Worm (Caenorhabditis elegans) whole organism, young adult: ENCODE results near the gene T05C12.15.

Experiments
- B0019.2 ChIP-seq: fragments of 200-800 bp; sonication (Bioruptor generic); conservative IDR thresholded peaks from 2 replicates; pipeline ENCODE4 v1.3.6; 2022; ENCODE audit warnings: missing genetic modification reagents, missing genetic modification characterization, missing compliant biosample characterization
- C17E4.6 ChIP-seq: fragments of 200-800 bp; sonication (Bioruptor generic); IDR thresholded peaks from 2 replicates; pipeline ENCODE4 v1.3.6; 2022; ENCODE audit warnings: missing genetic modification reagents, missing genetic modification characterization, missing compliant biosample characterization
- F37B4.10 ChIP-seq: fragments of 200-800 bp; sonication (Bioruptor generic); IDR thresholded peaks from 2 replicates; pipeline ENCODE4 v1.3.6; 2022; ENCODE audit warnings: missing genetic modification characterization, missing compliant biosample characterization
- F39B2.1 ChIP-seq: fragments of 200-800 bp; sonication (Bioruptor generic); IDR thresholded peaks from 2 replicates; pipeline ENCODE4 v1.3.6; 2022; ENCODE audit warnings: missing genetic modification reagents, missing genetic modification characterization, missing compliant biosample characterization
- F57C9.4 ChIP-seq: sonication (generic microtip); optimal IDR thresholded peaks from 2 replicates; lab custom pipeline; 2017; ENCODE audit warnings: mild to moderate bottlenecking, missing genetic modification characterization, missing compliant biosample characterization
- K11D2.4 ChIP-seq: fragments of 200-800 bp; sonication (Bioruptor generic); IDR thresholded peaks from 2 replicates; pipeline ENCODE4 v1.3.6; 2022; ENCODE audit warnings: missing genetic modification reagents, missing genetic modification characterization, missing compliant biosample characterization
- K12H6.12 ChIP-seq: fragments of 200-800 bp; sonication (Bioruptor generic); optimal IDR thresholded peaks from 2 replicates; lab custom pipeline; 2018; ENCODE audit warnings: mild to moderate bottlenecking, missing genetic modification characterization, missing compliant biosample characterization
- T07F8.4 ChIP-seq: sonication (generic microtip); optimal IDR thresholded peaks from 2 replicates; lab custom pipeline; 2016; ENCODE audit warnings: mild to moderate bottlenecking, missing genetic modification characterization, moderate library complexity, missing compliant biosample characterization
- Y53G8AR.9 ChIP-seq: fragments of 200-800 bp; sonication (Bioruptor generic); conservative IDR thresholded peaks from 2 replicates; pipeline ENCODE4 v1.3.6; 2022; ENCODE audit warnings: missing genetic modification reagents, missing genetic modification characterization, missing compliant biosample characterization
- Y56A3A.18 ChIP-seq: fragments of 200-800 bp; sonication (Bioruptor generic); IDR thresholded peaks from 2 replicates; pipeline ENCODE4 v1.3.6; 2022; ENCODE audit warnings: missing genetic modification reagents, missing genetic modification characterization, missing compliant biosample characterization
- Y67H2A.10 ChIP-seq: fragments of 200-800 bp; sonication (Bioruptor generic); conservative IDR thresholded peaks from 2 replicates; pipeline ENCODE4 v1.3.6; 2022; ENCODE audit warnings: missing genetic modification reagents, missing genetic modification characterization, missing compliant biosample characterization
- Y95B8A.8 ChIP-seq: fragments of 200-800 bp; sonication (Bioruptor generic); IDR thresholded peaks from 2 replicates; pipeline ENCODE4 v1.3.6; 2022; ENCODE audit warnings: missing genetic modification reagents, missing genetic modification characterization, missing compliant biosample characterization
- ZK185.1 ChIP-seq: sonication (generic microtip); optimal IDR thresholded peaks from 2 replicates; lab custom pipeline; 2016; ENCODE audit warnings: mild to moderate bottlenecking, missing genetic modification characterization, missing compliant biosample characterization; ENCODE audit not compliant: poor library complexity, severe bottlenecking
- athp-1 ChIP-seq: sonication (generic microtip); optimal IDR thresholded peaks from 2 replicates; lab custom pipeline; 2017; ENCODE audit warnings: mild to moderate bottlenecking, missing genetic modification characterization, missing compliant biosample characterization
- attf-5 ChIP-seq: fragments of 200-800 bp; sonication (Bioruptor generic); optimal IDR thresholded peaks from 2 replicates; lab custom pipeline; 2018; ENCODE audit warnings: mild to moderate bottlenecking, missing genetic modification characterization, missing compliant biosample characterization
- attf-6 ChIP-seq: fragments of 200-800 bp; sonication (Bioruptor generic); IDR thresholded peaks from 2 replicates; pipeline ENCODE4 v1.3.6; 2022; ENCODE audit warnings: missing genetic modification reagents, missing genetic modification characterization, missing compliant biosample characterization
- bed-2 ChIP-seq: fragments of 200-800 bp; sonication (Bioruptor generic); IDR thresholded peaks from 2 replicates; pipeline ENCODE4 v1.3.6; 2022; ENCODE audit warnings: missing genetic modification reagents, missing genetic modification characterization, missing compliant biosample characterization
- ccch-3 ChIP-seq: fragments of 200-800 bp; sonication (Bioruptor generic); optimal IDR thresholded peaks from 2 replicates; lab custom pipeline; 2018; ENCODE audit warnings: mild to moderate bottlenecking, missing genetic modification characterization, missing compliant biosample characterization
- cebp-1 ChIP-seq, 2 experiments: fragments of 200-800 bp in 1 of 2; sonication (Bioruptor generic) in 1 of 2; sonication (generic microtip) in 1 of 2; IDR thresholded peaks in 1 of 2; optimal IDR thresholded peaks in 1 of 2; 2 replicates each; pipeline versions ENCODE4 v1.3.6 to Lab custom; 2017 to 2022; ENCODE audit warnings: missing compliant biosample characterization in 2 of 2, missing genetic modification characterization in 2 of 2, mild to moderate bottlenecking in 1 of 2, missing genetic modification reagents in 1 of 2, moderate library complexity in 1 of 2
- ceh-27 ChIP-seq: fragments of 200-800 bp; sonication (Bioruptor generic); optimal IDR thresholded peaks from 2 replicates; lab custom pipeline; 2018; ENCODE audit warnings: mild to moderate bottlenecking, missing genetic modification characterization, moderate library complexity, missing compliant biosample characterization
- chd-7 ChIP-seq: sonication (generic microtip); optimal IDR thresholded peaks from 2 replicates; lab custom pipeline; 2016; ENCODE audit warnings: mild to moderate bottlenecking, missing genetic modification characterization, moderate library complexity, missing compliant biosample characterization
- dox-1 ChIP-seq: fragments of 200-800 bp; sonication (Bioruptor generic); IDR thresholded peaks from 2 replicates; pipeline ENCODE4 v1.3.6; 2022; ENCODE audit warnings: missing genetic modification reagents, missing genetic modification characterization, missing compliant biosample characterization
- dpff-1 ChIP-seq: sonication (generic microtip); optimal IDR thresholded peaks from 2 replicates; lab custom pipeline; 2017; ENCODE audit warnings: mild to moderate bottlenecking, missing genetic modification characterization, missing compliant biosample characterization
- egl-44 ChIP-seq: fragments of 200-800 bp; sonication (Bioruptor generic); IDR thresholded peaks from 2 replicates; pipeline ENCODE4 v1.3.6; 2022; ENCODE audit warnings: missing genetic modification reagents, missing genetic modification characterization, missing compliant biosample characterization
- ekl-4 ChIP-seq: fragments of 200-800 bp; sonication (Bioruptor generic); IDR thresholded peaks from 2 replicates; pipeline ENCODE4 v1.3.6; 2022; ENCODE audit warnings: missing genetic modification reagents, missing genetic modification characterization, missing compliant biosample characterization
- ets-4 ChIP-seq: fragments of 200-800 bp; sonication (Bioruptor generic); optimal IDR thresholded peaks from 2 replicates; lab custom pipeline; 2018; ENCODE audit warnings: mild to moderate bottlenecking, missing genetic modification characterization, missing compliant biosample characterization
- fkh-3 ChIP-seq: sonication (generic microtip); optimal IDR thresholded peaks from 2 replicates; lab custom pipeline; 2016; ENCODE audit warnings: mild to moderate bottlenecking, missing genetic modification characterization, missing compliant biosample characterization
- gei-17 ChIP-seq: fragments of 200-800 bp; sonication (Bioruptor generic); optimal IDR thresholded peaks from 2 replicates; lab custom pipeline; 2018; ENCODE audit warnings: mild to moderate bottlenecking, missing genetic modification characterization, missing compliant biosample characterization
- him-1 ChIP-seq: sonication (generic microtip); optimal IDR thresholded peaks from 2 replicates; lab custom pipeline; 2016; ENCODE audit warnings: missing genotype, missing genetic modification reagents, missing genetic modification characterization, missing compliant biosample characterization
- hrde-1 ChIP-seq: sonication (generic microtip); optimal IDR thresholded peaks from 2 replicates; lab custom pipeline; 2016; ENCODE audit warnings: missing genetic modification characterization, mild to moderate bottlenecking, missing compliant biosample characterization, moderate library complexity, missing genotype, missing genetic modification reagents, borderline replicate concordance
- let-526 ChIP-seq: fragments of 200-800 bp; sonication (Bioruptor generic); IDR thresholded peaks from 2 replicates; pipeline ENCODE4 v1.3.6; 2022; ENCODE audit warnings: missing genetic modification reagents, missing genetic modification characterization, missing compliant biosample characterization
- lin-35 ChIP-seq, 3 experiments: fragments of 150-350 bp in 2 of 3; sonication (generic microtip) in 1 of 3; optimal IDR thresholded peaks; 2 replicates each; lab custom pipeline; 2014 to 2018; ENCODE audit warnings: missing biosample characterization in 3 of 3, missing genetic modification characterization in 3 of 3, missing genetic modification reagents in 3 of 3
- nhr-120 ChIP-seq: fragments of 200-800 bp; sonication (Bioruptor generic); IDR thresholded peaks from 2 replicates; pipeline ENCODE4 v1.3.6; 2022; ENCODE audit warnings: missing genetic modification characterization, missing compliant biosample characterization
- nhr-179 ChIP-seq: sonication (generic microtip); optimal IDR thresholded peaks from 2 replicates; lab custom pipeline; 2016; ENCODE audit warnings: mild to moderate bottlenecking, missing genetic modification characterization, missing compliant biosample characterization
- nhr-80 ChIP-seq: sonication (generic microtip); optimal IDR thresholded peaks from 2 replicates; lab custom pipeline; 2016; ENCODE audit warnings: missing genetic modification characterization, missing compliant biosample characterization
- pbrm-1 ChIP-seq: fragments of 200-800 bp; sonication (Bioruptor generic); IDR thresholded peaks from 2 replicates; pipeline ENCODE4 v1.3.6; 2022; ENCODE audit warnings: missing genetic modification reagents, missing genetic modification characterization, missing compliant biosample characterization
- pha-4 ChIP-seq: fragments of 150-350 bp; sonication (generic microtip); optimal IDR thresholded peaks from 2 replicates; lab custom pipeline; 2014; ENCODE audit warnings: missing biosample characterization, missing genetic modification reagents, missing genetic modification characterization
- snpc-1.3 ChIP-seq: sonication (generic microtip); optimal IDR thresholded peaks from 2 replicates; lab custom pipeline; 2017; ENCODE audit warnings: missing genetic modification characterization, mild to moderate bottlenecking, missing compliant biosample characterization, antibody characterized with exemption, moderate library complexity, missing genotype, missing genetic modification reagents; ENCODE audit not compliant: insufficient read depth
- snpc-3.4 ChIP-seq: sonication (generic microtip); optimal IDR thresholded peaks from 2 replicates; lab custom pipeline; 2017; ENCODE audit warnings: missing genetic modification characterization, mild to moderate bottlenecking, missing compliant biosample characterization, antibody characterized with exemption, moderate library complexity, missing genotype, missing genetic modification reagents
- unc-130 ChIP-seq: sonication (generic microtip); optimal IDR thresholded peaks from 2 replicates; lab custom pipeline; 2016; ENCODE audit warnings: missing genetic modification reagents, missing genetic modification characterization, missing compliant biosample characterization
- ztf-26 ChIP-seq: sonication (generic microtip); optimal IDR thresholded peaks from 2 replicates; lab custom pipeline; 2017; ENCODE audit warnings: missing genetic modification characterization, missing compliant biosample characterization
- ztf-6 ChIP-seq: fragments of 200-800 bp; sonication (Bioruptor generic); IDR thresholded peaks from 2 replicates; pipeline ENCODE4 v1.3.6; 2022; ENCODE audit warnings: missing genetic modification reagents, missing genetic modification characterization, missing compliant biosample characterization

The T05C12.15 gene

ce11 chrII:8180281-8180680 is 10.9 kb downstream of the T05C12.15 start, which contains the start of gene T05C12.4:
Gene T05C12.4 (minus strand): TSS chrII:8180381.
- no peak for TF ChIP-seq attf-5 (GFP tag; lab: Kevin White, UChicago)
- no peak for TF ChIP-seq pha-4 (tag; lab: Kevin White, UChicago)
- TF ChIP-seq lin-35 (GFP tag; optimal IDR thresholded peaks at IDR 0.05; lab: Kevin White, UChicago) = no peak
- no peak for TF ChIP-seq ceh-27 (GFP tag; lab: Kevin White, UChicago)

DNA sequence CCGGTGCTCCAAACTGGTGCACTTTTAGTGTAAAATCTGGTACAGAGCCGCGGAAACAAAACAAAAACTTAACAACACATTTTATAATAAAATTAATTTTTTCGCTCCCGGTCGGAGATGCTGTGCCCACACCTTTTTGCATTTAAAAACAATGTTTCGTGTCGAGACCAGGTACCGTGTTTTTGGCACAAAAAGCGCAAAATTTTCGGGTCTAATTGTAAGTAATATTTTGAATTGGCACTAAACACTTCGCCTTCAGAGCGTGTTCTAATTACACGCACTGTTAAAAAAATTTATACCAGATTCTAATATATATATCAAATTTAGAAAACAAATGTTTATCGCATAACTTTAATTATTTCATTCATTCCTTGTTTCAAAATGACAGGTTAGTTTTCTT is 12.1 kb downstream of the T05C12.15 start, which contains the start of gene dylt-3:
TSS of gene dylt-3 (plus strand) at position 301 of the 400 bp plus-strand sequence.
- TF ChIP-seq Y95B8A.8 (GFP tag; lab: Robert Waterston, UW) = no peak
- TF ChIP-seq fkh-3 = no peak
- TF ChIP-seq nhr-179 (tag; lab: Kevin White, UChicago) = no peak
- no peak for TF ChIP-seq nhr-120
- TF ChIP-seq K12H6.12 (tag; lab: Kevin White, UChicago) = no peak
- no peak for TF ChIP-seq dpff-1

DNA sequence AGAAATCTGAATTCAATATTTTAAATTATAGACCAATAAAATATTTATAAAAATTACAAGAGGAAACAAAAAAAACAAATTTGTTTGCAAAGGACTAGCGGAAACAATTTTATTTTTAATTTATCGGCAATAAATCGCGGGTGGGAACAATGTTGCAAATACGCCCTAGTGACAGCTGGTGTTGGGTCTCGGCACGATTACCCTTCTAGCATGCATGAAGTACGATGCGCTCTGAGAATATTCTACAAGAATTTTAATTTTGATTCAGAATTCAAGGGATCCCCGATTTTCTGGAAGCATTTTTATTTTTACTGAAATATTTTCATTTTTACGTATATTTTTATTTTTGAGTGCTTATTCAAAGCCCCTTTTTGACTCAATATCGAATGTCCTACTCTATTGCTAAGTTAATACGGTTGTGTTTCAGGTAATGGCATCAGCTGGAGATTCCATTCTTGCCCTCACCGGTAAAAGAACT is 15.7 kb downstream of the T05C12.15 start, which contains the start of the genes mig-5 and cct-1:
TSS of gene mig-5 (minus strand) at position 8 of the 478 bp plus-strand sequence.
TSS of gene cct-1 (plus strand) at position 428 of the 478 bp plus-strand sequence.
- TF ChIP-seq chd-7 = peak; percentile 7
- TF ChIP-seq Y95B8A.8 (GFP tag; lab: Robert Waterston, UW) = peak; percentile 74; the same call in 1 of the 2 replicates
- TF ChIP-seq K11D2.4 = peak; percentile 94
- TF ChIP-seq ets-4 (GFP tag; lab: Kevin White, UChicago) = no peak
- peak; percentile 91 for TF ChIP-seq ekl-4 (GFP tag; lab: Robert Waterston, UW)
- peak; percentile 64; the same call in 1 of the 2 replicates for TF ChIP-seq let-526 (GFP tag; lab: Robert Waterston, UW)
- TF ChIP-seq attf-5 (GFP tag; lab: Kevin White, UChicago) = peak; percentile 96
- TF ChIP-seq ZK185.1 (tag; lab: Kevin White, UChicago) = peak; percentile 96
- TF ChIP-seq F39B2.1 (GFP tag; lab: Robert Waterston, UW) = no peak
- peak; percentile 81 for TF ChIP-seq C17E4.6 (GFP tag; lab: Robert Waterston, UW)
- 0 out of 2 replicates have a peak, but pooled peaks have one; percentile 22 for TF ChIP-seq B0019.2 (GFP tag; lab: Robert Waterston, UW)
- peak; percentile 74 for TF ChIP-seq ztf-26 (tag; lab: Kevin White, UChicago)
- peak; percentile 62 for TF ChIP-seq nhr-80 (tag; lab: Kevin White, UChicago)
- peak; percentile 17 for TF ChIP-seq hrde-1 (tag; lab: Kevin White, UChicago)
- 0 out of 2 replicates have a peak, but pooled peaks have one; percentile 33 for TF ChIP-seq attf-6 (GFP tag; lab: Robert Waterston, UW)
- peak; percentile 95 for TF ChIP-seq dox-1 (GFP tag; lab: Robert Waterston, UW)
- peak; percentile 67 for TF ChIP-seq unc-130 (GFP tag; lab: Kevin White, UChicago)
- TF ChIP-seq athp-1 (tag; lab: Kevin White, UChicago) = peak; percentile 81
- TF ChIP-seq Y53G8AR.9 (GFP tag; lab: Robert Waterston, UW) = peak; percentile 77; the same call in 1 of the 2 replicates
- TF ChIP-seq Y67H2A.10 (GFP tag; lab: Robert Waterston, UW) = peak; percentile 54; the same call in 1 of the 2 replicates
- TF ChIP-seq cebp-1 (GFP tag; IDR thresholded peaks at IDR 0.05; lab: Robert Waterston, UW) = peak; percentile 52; the same call in 1 of the 2 replicates
- TF ChIP-seq cebp-1 (tag; optimal IDR thresholded peaks at IDR 0.05; lab: Kevin White, UChicago) = no peak
- TF ChIP-seq bed-2 (GFP tag; lab: Robert Waterston, UW) = no peak
- TF ChIP-seq T07F8.4 (tag; lab: Kevin White, UChicago) = peak; percentile 9
- TF ChIP-seq him-1 (tag; lab: Kevin White, UChicago) = peak; percentile 54
- no peak for TF ChIP-seq F37B4.10 (GFP tag; lab: Robert Waterston, UW)
- peak; percentile 86; the same call in 1 of the 2 replicates for TF ChIP-seq Y56A3A.18 (GFP tag; lab: Robert Waterston, UW)
- no peak for TF ChIP-seq F57C9.4
- TF ChIP-seq pbrm-1 (GFP tag; lab: Robert Waterston, UW) = peak; percentile 94
- peak; percentile 64 for TF ChIP-seq gei-17 (GFP tag; lab: Kevin White, UChicago)
- peak; percentile 26 for TF ChIP-seq snpc-3.4 (tag; lab: Kevin White, UChicago)
- peak; percentile 62 for TF ChIP-seq snpc-1.3 (tag; lab: Kevin White, UChicago)
- TF ChIP-seq egl-44 (GFP tag; lab: Robert Waterston, UW) = no peak
- no peak for TF ChIP-seq ztf-6 (GFP tag; lab: Robert Waterston, UW)
- TF ChIP-seq K12H6.12 (tag; lab: Kevin White, UChicago) = peak; percentile 77
- TF ChIP-seq ccch-3 (GFP tag; lab: Kevin White, UChicago) = no peak
